Fruit fly (Drosophila melanogaster): Measurements from ENCODE around the gene NitFhit.

The NitFhit gene

dm6 chr3L:246644-247199 is 43.2 kb downstream of the NitFhit start:
- no peak for TF ChIP-seq rn (GFP tag; IDR thresholded peaks at IDR 0.05)
- no peak for TF ChIP-seq Pif1A (GFP tag; optimal IDR thresholded peaks at IDR 0.05)
- peak; percentile 44 for TF ChIP-seq Snoo (tag; optimal IDR thresholded peaks at IDR 0.05)
- TF ChIP-seq CG34367 (tag; optimal IDR thresholded peaks at IDR 0.05): peak; percentile 47
- peak; percentile 5 for TF ChIP-seq CG17806 (tag; optimal IDR thresholded peaks at IDR 0.05)
- no peak; the same call in 2 of the 3 replicates for TF ChIP-seq CG4496 (GFP tag; IDR thresholded peaks at IDR 0.05)
- no peak for TF ChIP-seq EcR (GFP tag; optimal IDR thresholded peaks at IDR 0.05)
- peak; percentile 35; the same call in 1 of the 2 replicates for TF ChIP-seq CG32121 (GFP tag; IDR thresholded peaks at IDR 0.05)
- no peak for TF ChIP-seq CG15710 (tag; optimal IDR thresholded peaks at IDR 0.05)
- no peak for TF ChIP-seq CG14655 (GFP tag; optimal IDR thresholded peaks at IDR 0.05)
- no peak for TF ChIP-seq CG13204 (GFP tag; optimal IDR thresholded peaks at IDR 0.05)
- TF ChIP-seq CG10348 (GFP tag; IDR thresholded peaks at IDR 0.05): no peak
- TF ChIP-seq Ets98B (GFP tag; IDR thresholded peaks at IDR 0.05): no peak; the same call in 1 of the 2 replicates

- TF ChIP-seq CG8301 (tag; optimal IDR thresholded peaks at IDR 0.05) (no peak), CG9948 (tag; optimal IDR thresholded peaks at IDR 0.05) (no peak), CG8159 (tag; optimal IDR thresholded peaks at IDR 0.05) (no peak), CG13204 (GFP tag; optimal IDR thresholded peaks at IDR 0.05) (no peak), gl (tag; optimal IDR thresholded peaks at IDR 0.05) (no peak), Ets98B (GFP tag; IDR thresholded peaks at IDR 0.05) (no peak), D1 (tag; optimal IDR thresholded peaks at IDR 0.05) (no peak)
These were observed 44.1 kb downstream of the NitFhit start, which contains the start of gene mthl14 for dm6 chr3L:247482-248225. Gene mthl14 (plus strand): TSS chr3L:247491.

- no peak for TF ChIP-seq Pif1B (GFP tag; optimal IDR thresholded peaks at IDR 0.05)
These were observed 44.8 kb downstream of the NitFhit start for dm6 chr3L:248226-248758.
